Worm (Caenorhabditis elegans): Measurements from ENCODE around the gene Y70C5B.2.

ce11 chrV:16610791-16611385 is 49.8 kb downstream of the Y70C5B.2 start, which contains the start of gene srw-54:
- TF ChIP-seq hmbx-1 (tag; optimal IDR thresholded peaks at IDR 0.05) = no peak
- TF ChIP-seq ama-1 (optimal IDR thresholded peaks at IDR 0.05) = no peak
- no peak for TF ChIP-seq ceh-13 (GFP tag; optimal IDR thresholded peaks at IDR 0.05)
- TF ChIP-seq tra-4 (tag; optimal IDR thresholded peaks at IDR 0.05) = no peak
- TF ChIP-seq scrt-1 (GFP tag; IDR thresholded peaks at IDR 0.05) = no peak
- TF ChIP-seq flt-1 (GFP tag; IDR thresholded peaks at IDR 0.05) = no peak
- TF ChIP-seq hmg-4 (GFP tag; optimal IDR thresholded peaks at IDR 0.05) = no peak
- TF ChIP-seq pes-1 (GFP tag; IDR thresholded peaks at IDR 0.05) = no peak
- TF ChIP-seq sea-1 (GFP tag; conservative IDR thresholded peaks at IDR 0.05) = no peak
- no peak for TF ChIP-seq B0310.2 (tag; optimal IDR thresholded peaks at IDR 0.05)

Measured in whole organism, early embryonic.